Worm (Caenorhabditis elegans): Measurements from ENCODE around the gene srj-49.

The srj-49 gene

ce11 chrV:2848290-2848937 lies at the start of gene srj-49:
Gene srj-49 (minus strand): TSS chrV:2848340.
- TF ChIP-seq F13C5.2 (tag; optimal IDR thresholded peaks at IDR 0.05) (no peak), tbx-11 (GFP tag; IDR thresholded peaks at IDR 0.05) (no peak), ceh-13 (GFP tag; optimal IDR thresholded peaks at IDR 0.05) (no peak), scrt-1 (GFP tag; IDR thresholded peaks at IDR 0.05) (no peak), hmg-4 (GFP tag; optimal IDR thresholded peaks at IDR 0.05) (no peak), flt-1 (GFP tag; IDR thresholded peaks at IDR 0.05) (no peak), hmbx-1 (tag; optimal IDR thresholded peaks at IDR 0.05) (no peak), ets-7 (tag; optimal IDR thresholded peaks at IDR 0.05) (no peak), hnd-1 (tag; optimal IDR thresholded peaks at IDR 0.05) (no peak), pes-1 (GFP tag; IDR thresholded peaks at IDR 0.05) (no peak), ama-1 (optimal IDR thresholded peaks at IDR 0.05) (no peak), tbx-37 (GFP tag; conservative IDR thresholded peaks at IDR 0.05) (no peak), aly-1 (tag; optimal IDR thresholded peaks at IDR 0.05) (no peak), B0310.2 (tag; optimal IDR thresholded peaks at IDR 0.05) (no peak), ceh-36 (tag; optimal IDR thresholded peaks at IDR 0.05) (no peak), sea-1 (GFP tag; conservative IDR thresholded peaks at IDR 0.05) (no peak), tra-4 (tag; optimal IDR thresholded peaks at IDR 0.05) (no peak)

ce11 chrV:2896198-2896660 lies 48.1 kb upstream of the srj-49 start, which contains the start of gene pals-32:
Gene pals-32 (plus strand): TSS chrV:2896610.
- TF ChIP-seq hmg-4 (GFP tag; optimal IDR thresholded peaks at IDR 0.05), result no peak
- no peak for TF ChIP-seq hnd-1 (tag; optimal IDR thresholded peaks at IDR 0.05)
- TF ChIP-seq scrt-1 (GFP tag; IDR thresholded peaks at IDR 0.05), result no peak
- TF ChIP-seq hmbx-1 (tag; optimal IDR thresholded peaks at IDR 0.05), result no peak
- TF ChIP-seq aly-1 (tag; optimal IDR thresholded peaks at IDR 0.05), result no peak
- no peak for TF ChIP-seq ceh-36 (tag; optimal IDR thresholded peaks at IDR 0.05)

ce11 chrV:2892976-2893375 lies 44.8 kb upstream of the srj-49 start, which contains the start of gene srh-127:
Gene srh-127 (plus strand): TSS chrV:2893276.
- TF ChIP-seq tbx-37 (GFP tag; conservative IDR thresholded peaks at IDR 0.05), result no peak
- TF ChIP-seq pes-1 (GFP tag; IDR thresholded peaks at IDR 0.05), result no peak
- TF ChIP-seq sea-1 (GFP tag; conservative IDR thresholded peaks at IDR 0.05), result no peak
- TF ChIP-seq scrt-1 (GFP tag; IDR thresholded peaks at IDR 0.05), result no peak
- TF ChIP-seq aly-1 (tag; optimal IDR thresholded peaks at IDR 0.05), result no peak
- TF ChIP-seq tra-4 (tag; optimal IDR thresholded peaks at IDR 0.05), result no peak
- TF ChIP-seq ceh-36 (tag; optimal IDR thresholded peaks at IDR 0.05), result no peak
- TF ChIP-seq ceh-13 (GFP tag; optimal IDR thresholded peaks at IDR 0.05), result no peak
- no peak for TF ChIP-seq hmbx-1 (tag; optimal IDR thresholded peaks at IDR 0.05)
- TF ChIP-seq tbx-11 (GFP tag; IDR thresholded peaks at IDR 0.05), result no peak
- TF ChIP-seq hnd-1 (tag; optimal IDR thresholded peaks at IDR 0.05), result no peak
- TF ChIP-seq flt-1 (GFP tag; IDR thresholded peaks at IDR 0.05), result no peak
- TF ChIP-seq F13C5.2 (tag; optimal IDR thresholded peaks at IDR 0.05), result no peak
- no peak for TF ChIP-seq hmg-4 (GFP tag; optimal IDR thresholded peaks at IDR 0.05)

ce11 chrV:2891927-2892326 lies 43.8 kb upstream of the srj-49 start, which contains the start of gene F37B4.15:
Gene F37B4.15 (plus strand): TSS chrV:2892227.
- TF ChIP-seq sea-1 (GFP tag; conservative IDR thresholded peaks at IDR 0.05), result no peak
- TF ChIP-seq ama-1 (optimal IDR thresholded peaks at IDR 0.05), result no peak
- TF ChIP-seq hmbx-1 (tag; optimal IDR thresholded peaks at IDR 0.05), result no peak
- TF ChIP-seq B0310.2 (tag; optimal IDR thresholded peaks at IDR 0.05), result no peak
- TF ChIP-seq aly-1 (tag; optimal IDR thresholded peaks at IDR 0.05), result no peak
- TF ChIP-seq tbx-37 (GFP tag; conservative IDR thresholded peaks at IDR 0.05), result no peak
- TF ChIP-seq pes-1 (GFP tag; IDR thresholded peaks at IDR 0.05), result no peak
- TF ChIP-seq hnd-1 (tag; optimal IDR thresholded peaks at IDR 0.05), result no peak
- no peak for TF ChIP-seq flt-1 (GFP tag; IDR thresholded peaks at IDR 0.05)
- no peak for TF ChIP-seq ceh-13 (GFP tag; optimal IDR thresholded peaks at IDR 0.05)
- TF ChIP-seq tbx-11 (GFP tag; IDR thresholded peaks at IDR 0.05), result no peak
- no peak for TF ChIP-seq F13C5.2 (tag; optimal IDR thresholded peaks at IDR 0.05)
- TF ChIP-seq hmg-4 (GFP tag; optimal IDR thresholded peaks at IDR 0.05), result no peak
- TF ChIP-seq ets-7 (tag; optimal IDR thresholded peaks at IDR 0.05), result no peak
- TF ChIP-seq scrt-1 (GFP tag; IDR thresholded peaks at IDR 0.05), result no peak
- no peak for TF ChIP-seq ceh-36 (tag; optimal IDR thresholded peaks at IDR 0.05)
- TF ChIP-seq tra-4 (tag; optimal IDR thresholded peaks at IDR 0.05), result no peak

- no peak for TF ChIP-seq sea-1 (GFP tag; conservative IDR thresholded peaks at IDR 0.05)
- TF ChIP-seq scrt-1 (GFP tag; IDR thresholded peaks at IDR 0.05), result no peak
- no peak for TF ChIP-seq hnd-1 (tag; optimal IDR thresholded peaks at IDR 0.05)
- no peak for TF ChIP-seq F13C5.2 (tag; optimal IDR thresholded peaks at IDR 0.05)
- no peak for TF ChIP-seq B0310.2 (tag; optimal IDR thresholded peaks at IDR 0.05)
- TF ChIP-seq tra-4 (tag; optimal IDR thresholded peaks at IDR 0.05), result no peak
- no peak for TF ChIP-seq ceh-13 (GFP tag; optimal IDR thresholded peaks at IDR 0.05)
- TF ChIP-seq flt-1 (GFP tag; IDR thresholded peaks at IDR 0.05), result no peak
- TF ChIP-seq ets-7 (tag; optimal IDR thresholded peaks at IDR 0.05), result no peak
- no peak for TF ChIP-seq hmbx-1 (tag; optimal IDR thresholded peaks at IDR 0.05)
- TF ChIP-seq tbx-11 (GFP tag; IDR thresholded peaks at IDR 0.05), result no peak
- no peak for TF ChIP-seq hmg-4 (GFP tag; optimal IDR thresholded peaks at IDR 0.05)
- TF ChIP-seq ama-1 (optimal IDR thresholded peaks at IDR 0.05), result no peak
- TF ChIP-seq ceh-36 (tag; optimal IDR thresholded peaks at IDR 0.05), result no peak
- no peak for TF ChIP-seq aly-1 (tag; optimal IDR thresholded peaks at IDR 0.05)
- no peak for TF ChIP-seq tbx-37 (GFP tag; conservative IDR thresholded peaks at IDR 0.05)
- no peak for TF ChIP-seq pes-1 (GFP tag; IDR thresholded peaks at IDR 0.05)
These were observed 40.5 kb upstream of the srj-49 start, which contains the start of gene srw-4 for ce11 chrV:2888681-2889080. Gene srw-4 (minus strand): TSS chrV:2888781.

- TF ChIP-seq pes-1 (GFP tag; IDR thresholded peaks at IDR 0.05) (no peak), tbx-11 (GFP tag; IDR thresholded peaks at IDR 0.05) (no peak), hmg-4 (GFP tag; optimal IDR thresholded peaks at IDR 0.05) (no peak), tbx-37 (GFP tag; conservative IDR thresholded peaks at IDR 0.05) (no peak), ama-1 (optimal IDR thresholded peaks at IDR 0.05) (no peak), B0310.2 (tag; optimal IDR thresholded peaks at IDR 0.05) (no peak), sea-1 (GFP tag; conservative IDR thresholded peaks at IDR 0.05) (no peak), flt-1 (GFP tag; IDR thresholded peaks at IDR 0.05) (no peak), hmbx-1 (tag; optimal IDR thresholded peaks at IDR 0.05) (no peak), ceh-36 (tag; optimal IDR thresholded peaks at IDR 0.05) (no peak), aly-1 (tag; optimal IDR thresholded peaks at IDR 0.05) (no peak)
These were observed 40.1 kb upstream of the srj-49 start for ce11 chrV:2888265-2888664.

ce11 chrV:2884411-2884810 lies 36.3 kb upstream of the srj-49 start, which contains the start of gene sre-24:
Gene sre-24 (plus strand): TSS chrV:2884711.
- TF ChIP-seq ceh-36 (tag; optimal IDR thresholded peaks at IDR 0.05) (no peak), ets-7 (tag; optimal IDR thresholded peaks at IDR 0.05) (no peak), tra-4 (tag; optimal IDR thresholded peaks at IDR 0.05) (no peak), B0310.2 (tag; optimal IDR thresholded peaks at IDR 0.05) (no peak), hmbx-1 (tag; optimal IDR thresholded peaks at IDR 0.05) (no peak), sea-1 (GFP tag; conservative IDR thresholded peaks at IDR 0.05) (no peak), hnd-1 (tag; optimal IDR thresholded peaks at IDR 0.05) (no peak), hmg-4 (GFP tag; optimal IDR thresholded peaks at IDR 0.05) (no peak), tbx-37 (GFP tag; conservative IDR thresholded peaks at IDR 0.05) (no peak), F13C5.2 (tag; optimal IDR thresholded peaks at IDR 0.05) (no peak), scrt-1 (GFP tag; IDR thresholded peaks at IDR 0.05) (no peak), flt-1 (GFP tag; IDR thresholded peaks at IDR 0.05) (no peak), ama-1 (optimal IDR thresholded peaks at IDR 0.05) (no peak)
